Worm (Caenorhabditis elegans) whole organism, late embryonic: ENCODE results near the gene Y39F10A.1.

Source experiments
- ceh-19 ChIP-seq: fragments of 200-800 bp; sonication (Bioruptor generic); optimal IDR thresholded peaks from 2 replicates; lab custom pipeline; 2018; ENCODE audit warnings: mild to moderate bottlenecking, missing genetic modification characterization, missing compliant biosample characterization
- ceh-24 ChIP-seq: sonication (generic microtip); optimal IDR thresholded peaks from 2 replicates; lab custom pipeline; 2016; ENCODE audit warnings: mild to moderate bottlenecking, missing genetic modification characterization, missing compliant biosample characterization
- dve-1 ChIP-seq: sonication (generic microtip); optimal IDR thresholded peaks from 2 replicates; lab custom pipeline; 2017; ENCODE audit warnings: antibody characterized with exemption, mild to moderate bottlenecking, missing genetic modification characterization, missing compliant biosample characterization
- elt-2 ChIP-seq: sonication (generic microtip); optimal IDR thresholded peaks from 2 replicates; lab custom pipeline; 2016; ENCODE audit warnings: missing genetic modification reagents, missing genetic modification characterization, missing compliant biosample characterization
- ets-4 ChIP-seq: sonication (generic microtip); optimal IDR thresholded peaks from 2 replicates; lab custom pipeline; 2016; ENCODE audit warnings: missing genetic modification characterization, missing compliant biosample characterization
- nhr-11 ChIP-seq: fragments of 150-350 bp; optimal IDR thresholded peaks from 2 replicates; lab custom pipeline; 2014; ENCODE audit warnings: missing biosample characterization, missing genetic modification characterization
- unc-86 ChIP-seq: sonication (generic microtip); optimal IDR thresholded peaks from 2 replicates; lab custom pipeline; 2016; ENCODE audit warnings: missing genetic modification characterization, missing compliant biosample characterization

DNA sequence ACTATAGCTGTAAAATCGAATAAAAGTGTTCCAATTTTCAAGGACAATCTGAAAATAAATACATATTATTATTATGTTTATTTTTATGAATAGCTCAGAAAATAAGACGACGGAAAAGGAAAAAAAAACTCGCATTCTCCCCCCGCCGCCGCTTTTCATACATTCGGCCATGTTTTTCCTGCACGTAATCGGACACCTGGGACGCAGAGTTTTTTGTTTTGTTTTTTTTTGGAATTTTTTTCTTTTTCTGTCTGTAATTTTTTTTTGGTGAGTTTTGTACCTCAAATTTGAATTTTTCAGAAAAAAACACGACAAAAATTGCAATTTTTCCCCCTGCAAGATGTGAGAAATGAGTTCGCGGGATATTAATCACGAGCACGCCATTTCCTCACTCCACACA is 4.9 kb upstream of the Y39F10A.1 start, which contains the start of gene C08G5.6:
- TF ChIP-seq dve-1 (no peak), ets-4 (tag; lab: Kevin White, UChicago) (no peak), elt-2 (tag; lab: Kevin White, UChicago) (no peak), nhr-11 (tag; lab: Kevin White, UChicago) (no peak), ceh-19 (GFP tag; lab: Kevin White, UChicago) (no peak), unc-86 (tag; lab: Kevin White, UChicago) (no peak), ceh-24 (tag; lab: Kevin White, UChicago) (no peak)
